Fruit fly (Drosophila melanogaster) whole organism, embryonic: ENCODE data around the gene Osi20.
A peak's percentile ranks its signal among the peaks of the same experiment; 100 is the strongest.

Experiments used
- CG10654 ChIP-seq: fragments of 200-800 bp; sonication (Bioruptor generic); optimal IDR thresholded peaks from 2 replicates; lab custom pipeline; 2016; ENCODE audit warnings: missing biosample characterization, missing genetic modification characterization
- CG10979 ChIP-seq: fragments of 200-800 bp; sonication (Bioruptor generic); optimal IDR thresholded peaks from 2 replicates; lab custom pipeline; 2018; ENCODE audit warnings: missing biosample characterization, mild to moderate bottlenecking, missing genetic modification characterization, moderate library complexity
- CG12104 ChIP-seq: fragments of 200-800 bp; sonication (Bioruptor generic); optimal IDR thresholded peaks from 3 replicates; lab custom pipeline; 2016; ENCODE audit warnings: missing biosample characterization, missing genetic modification characterization
- CG12219 ChIP-seq: fragments of 200-800 bp; sonication (Bioruptor generic); optimal IDR thresholded peaks from 3 replicates; lab custom pipeline; 2018; ENCODE audit warnings: missing biosample characterization, mild to moderate bottlenecking, missing genetic modification characterization
- CG12659 ChIP-seq: fragments of 200-800 bp; sonication (Bioruptor generic); optimal IDR thresholded peaks from 3 replicates; lab custom pipeline; 2017; ENCODE audit warnings: mild to moderate bottlenecking, missing biosample characterization, missing genetic modification reagents, missing genetic modification characterization
- CG16779 ChIP-seq: fragments of 200-800 bp; sonication (Bioruptor generic); IDR thresholded peaks from 2 replicates; pipeline ENCODE4 v1.3.6; 2022; ENCODE audit warnings: missing biosample characterization, missing genetic modification characterization
- CG17802 ChIP-seq: fragments of 200-800 bp; sonication (Bioruptor generic); optimal IDR thresholded peaks from 2 replicates; lab custom pipeline; 2018; ENCODE audit warnings: missing biosample characterization, mild to moderate bottlenecking, missing genetic modification characterization, moderate library complexity
- CG1792 ChIP-seq: fragments of 200-800 bp; sonication (Bioruptor generic); optimal IDR thresholded peaks from 2 replicates; lab custom pipeline; 2016; ENCODE audit warnings: missing biosample characterization, missing genetic modification characterization
- CG18262 ChIP-seq: fragments of 200-800 bp; optimal IDR thresholded peaks from 3 replicates; lab custom pipeline; 2019; ENCODE audit warnings: missing biosample characterization, mild to moderate bottlenecking, missing genetic modification characterization, moderate library complexity
- CG30020 ChIP-seq: fragments of 200-800 bp; optimal IDR thresholded peaks from 2 replicates; lab custom pipeline; 2019; ENCODE audit warnings: missing biosample characterization, mild to moderate bottlenecking, missing genetic modification characterization, moderate library complexity
- CG4730 ChIP-seq: fragments of 200-800 bp; sonication (Bioruptor generic); IDR thresholded peaks from 2 replicates; pipeline ENCODE4 v1.3.6; 2022; ENCODE audit warnings: missing biosample characterization, missing genetic modification characterization
- CG7556 ChIP-seq: fragments of 200-800 bp; sonication (Bioruptor generic); optimal IDR thresholded peaks from 2 replicates; lab custom pipeline; 2017; ENCODE audit warnings: missing biosample characterization, mild to moderate bottlenecking, missing genetic modification characterization
- CG8924 ChIP-seq: fragments of 200-800 bp; optimal IDR thresholded peaks from 3 replicates; lab custom pipeline; 2019; ENCODE audit warnings: missing biosample characterization, mild to moderate bottlenecking, missing genetic modification characterization, moderate library complexity
- CG8944 ChIP-seq: fragments of 200-800 bp; sonication (Bioruptor generic); optimal IDR thresholded peaks from 3 replicates; lab custom pipeline; 2016; ENCODE audit warnings: missing biosample characterization, missing genetic modification characterization
- CG9727 ChIP-seq: fragments of 200-800 bp; sonication (Bioruptor generic); optimal IDR thresholded peaks from 3 replicates; lab custom pipeline; 2017; ENCODE audit warnings: missing biosample characterization, mild to moderate bottlenecking, missing genetic modification characterization
- CrebB ChIP-seq: fragments of 200-800 bp; sonication (Bioruptor generic); optimal IDR thresholded peaks from 3 replicates; lab custom pipeline; 2018; ENCODE audit warnings: missing biosample characterization, mild to moderate bottlenecking, missing genetic modification characterization
- D19A ChIP-seq: fragments of 200-800 bp; optimal IDR thresholded peaks from 3 replicates; lab custom pipeline; 2019; ENCODE audit warnings: missing biosample characterization, mild to moderate bottlenecking, missing genetic modification characterization, moderate library complexity
- GATAe ChIP-seq: fragments of 200-800 bp; sonication (Bioruptor generic); conservative IDR thresholded peaks from 2 replicates; pipeline ENCODE4 v1.3.6; 2022; ENCODE audit warnings: missing biosample characterization, missing genetic modification characterization
- HmgD ChIP-seq: fragments of 200-800 bp; sonication (Bioruptor generic); optimal IDR thresholded peaks from 3 replicates; lab custom pipeline; 2016; ENCODE audit warnings: missing biosample characterization, missing genetic modification characterization
- Kr ChIP-seq: fragments of 200-800 bp; sonication (Bioruptor generic); optimal IDR thresholded peaks from 2 replicates; lab custom pipeline; 2017; ENCODE audit warnings: missing biosample characterization, mild to moderate bottlenecking, missing genetic modification characterization
- Lpt ChIP-seq: fragments of >200 bp; optimal IDR thresholded peaks from 2 replicates; lab custom pipeline; 2018; ENCODE audit warnings: missing biosample characterization, missing genetic modification characterization
- Myb ChIP-seq: fragments of 200-800 bp; sonication (Bioruptor generic); optimal IDR thresholded peaks from 2 replicates; lab custom pipeline; 2016; ENCODE audit warnings: missing biosample characterization, missing genetic modification characterization
- NK7.1 ChIP-seq: fragments of 200-800 bp; sonication (Bioruptor generic); optimal IDR thresholded peaks from 3 replicates; lab custom pipeline; 2016; ENCODE audit warnings: missing biosample characterization, missing genetic modification characterization
- Sin3A ChIP-seq: fragments of >200 bp; optimal IDR thresholded peaks from 2 replicates; lab custom pipeline; 2018
- Spps ChIP-seq: fragments of 200-800 bp; sonication (Bioruptor generic); optimal IDR thresholded peaks from 2 replicates; lab custom pipeline; 2018; ENCODE audit warnings: missing biosample characterization, mild to moderate bottlenecking, missing genetic modification characterization
- bab2 ChIP-seq: fragments of 200-800 bp; sonication (Bioruptor generic); optimal IDR thresholded peaks from 2 replicates; lab custom pipeline; 2016; ENCODE audit warnings: missing biosample characterization, missing genetic modification characterization
- cas ChIP-seq: fragments of 200-800 bp; sonication (Bioruptor generic); IDR thresholded peaks from 2 replicates; pipeline ENCODE4 v1.3.6; 2022; ENCODE audit warnings: missing biosample characterization, missing genetic modification characterization
- caup ChIP-seq: fragments of 200-800 bp; sonication (Bioruptor generic); optimal IDR thresholded peaks from 3 replicates; lab custom pipeline; 2017; ENCODE audit warnings: missing biosample characterization, mild to moderate bottlenecking, missing genetic modification characterization, moderate library complexity; ENCODE audit not compliant: severe bottlenecking
- chinmo ChIP-seq: fragments of 200-800 bp; sonication (Bioruptor generic); IDR thresholded peaks from 4 replicates; pipeline ENCODE4 v1.3.6; 2022; ENCODE audit warnings: missing biosample characterization, missing genetic modification characterization; ENCODE audit not compliant: partially characterized antibody
- corto ChIP-seq: fragments of 200-800 bp; sonication (Bioruptor generic); optimal IDR thresholded peaks from 2 replicates; lab custom pipeline; 2016; ENCODE audit warnings: missing biosample characterization, mild to moderate bottlenecking, missing genetic modification characterization, moderate library complexity
- emc ChIP-seq: fragments of 200-800 bp; sonication (Bioruptor generic); optimal IDR thresholded peaks from 2 replicates; lab custom pipeline; 2016; ENCODE audit warnings: missing biosample characterization, missing genetic modification characterization
- eve ChIP-seq, 2 experiments: fragments of >200 bp; optimal IDR thresholded peaks; 2 replicates each; lab custom pipeline; 2017; ENCODE audit warnings: missing biosample characterization in 2 of 2, missing genetic modification characterization in 2 of 2
- fd102C ChIP-seq: fragments of 200-800 bp; sonication (Bioruptor generic); optimal IDR thresholded peaks from 2 replicates; lab custom pipeline; 2018; ENCODE audit warnings: missing biosample characterization, mild to moderate bottlenecking, missing genetic modification characterization, moderate library complexity
- fd96Cb ChIP-seq: fragments of 200-800 bp; sonication (Bioruptor generic); optimal IDR thresholded peaks from 2 replicates; lab custom pipeline; 2018; ENCODE audit warnings: missing biosample characterization, mild to moderate bottlenecking, missing genetic modification characterization, moderate library complexity
- ftz-f1 ChIP-seq: fragments of 200-800 bp; sonication (Bioruptor generic); optimal IDR thresholded peaks from 2 replicates; lab custom pipeline; 2016; ENCODE audit warnings: missing biosample characterization, missing genetic modification characterization
- hb ChIP-seq: fragments of 200-800 bp; sonication (Bioruptor generic); IDR thresholded peaks from 3 replicates; pipeline ENCODE4 v1.3.6; 2022; ENCODE audit warnings: missing biosample characterization, missing genetic modification characterization; ENCODE audit not compliant: partially characterized antibody
- inv ChIP-seq: fragments of 200-800 bp; sonication (Bioruptor generic); IDR thresholded peaks from 2 replicates; pipeline ENCODE4 v1.3.6; 2022; ENCODE audit warnings: missing biosample characterization, missing genetic modification characterization; ENCODE audit not compliant: partially characterized antibody
- jigr1 ChIP-seq: fragments of 200-800 bp; sonication (Bioruptor generic); IDR thresholded peaks from 3 replicates; pipeline ENCODE4 v1.3.6; 2022; ENCODE audit warnings: missing biosample characterization, missing genetic modification characterization
- klu ChIP-seq: fragments of 200-800 bp; sonication (Bioruptor generic); IDR thresholded peaks from 2 replicates; pipeline ENCODE4 v1.3.6; 2022; ENCODE audit warnings: missing biosample characterization, missing genetic modification characterization
- lab ChIP-seq: fragments of 200-800 bp; sonication (Bioruptor generic); optimal IDR thresholded peaks from 3 replicates; lab custom pipeline; 2017; ENCODE audit warnings: missing biosample characterization, missing genetic modification characterization, mild to moderate bottlenecking, moderate library complexity, missing genetic modification reagents
- mirr ChIP-seq: fragments of 200-800 bp; sonication (Bioruptor generic); optimal IDR thresholded peaks from 3 replicates; lab custom pipeline; 2018; ENCODE audit warnings: missing biosample characterization, mild to moderate bottlenecking, missing genetic modification characterization
- ranshi ChIP-seq: fragments of 200-800 bp; sonication (Bioruptor generic); IDR thresholded peaks from 2 replicates; pipeline ENCODE4 v1.3.6; 2022; ENCODE audit warnings: missing biosample characterization, missing genetic modification characterization
- rib ChIP-seq: fragments of 200-800 bp; sonication (Bioruptor generic); IDR thresholded peaks from 2 replicates; pipeline ENCODE4 v1.3.6; 2022; ENCODE audit warnings: missing biosample characterization, missing genetic modification characterization
- ro ChIP-seq: fragments of 200-800 bp; sonication (Bioruptor generic); IDR thresholded peaks from 2 replicates; pipeline ENCODE4 v1.3.6; 2022; ENCODE audit warnings: missing biosample characterization, missing genetic modification characterization
- shn ChIP-seq: fragments of 200-800 bp; sonication (Bioruptor generic); optimal IDR thresholded peaks from 3 replicates; lab custom pipeline; 2016; ENCODE audit warnings: missing biosample characterization, missing genetic modification characterization
- sima ChIP-seq: fragments of 200-800 bp; sonication (Bioruptor generic); optimal IDR thresholded peaks from 2 replicates; lab custom pipeline; 2016; ENCODE audit warnings: missing biosample characterization, missing genetic modification characterization
- sug ChIP-seq: fragments of 200-800 bp; optimal IDR thresholded peaks from 2 replicates; lab custom pipeline; 2019; ENCODE audit warnings: missing biosample characterization, mild to moderate bottlenecking, missing genetic modification characterization, moderate library complexity
- tio ChIP-seq: fragments of 200-800 bp; sonication (Bioruptor generic); optimal IDR thresholded peaks from 2 replicates; lab custom pipeline; 2017; ENCODE audit warnings: missing biosample characterization, missing genetic modification characterization, inconsistent platforms
- wdn ChIP-seq: fragments of 200-800 bp; sonication (Bioruptor generic); IDR thresholded peaks from 2 replicates; pipeline ENCODE4 v1.3.6; 2022; ENCODE audit warnings: missing biosample characterization, missing genetic modification characterization
- zfh1 ChIP-seq: fragments of 200-800 bp; sonication (Bioruptor generic); IDR thresholded peaks from 3 replicates; pipeline ENCODE4 v1.3.6; 2022; ENCODE audit warnings: missing biosample characterization, missing genetic modification characterization

The Osi20 gene

dm6 chr3R:6353624-6354352 is 13.9 kb downstream of the Osi20 start (continued):
- TF ChIP-seq CG18262 (tag; lab: Kevin White, UChicago) = peak; percentile 92
- TF ChIP-seq CG10654 (GFP tag; lab: Kevin White, UChicago) = peak; percentile 58
- peak; percentile 54; the same call in 1 of the 2 replicates for TF ChIP-seq ranshi (GFP tag; lab: Robert Waterston, UW)
- peak; percentile 25; the same call in 1 of the 2 replicates for TF ChIP-seq ro
- peak; percentile 70 for TF ChIP-seq bab2 (GFP tag; lab: Kevin White, UChicago)
- TF ChIP-seq Sin3A (lab: Kevin White, UChicago) = no peak
- no peak for TF ChIP-seq cas
- TF ChIP-seq CG8924 (tag; lab: Kevin White, UChicago) = no peak
- TF ChIP-seq wdn (GFP tag; lab: Robert Waterston, UW) = no peak
- TF ChIP-seq Lpt (GFP tag; lab: Kevin White, UChicago) = no peak
- no peak for TF ChIP-seq rib (GFP tag; lab: Robert Waterston, UW)
- peak; percentile 82 for TF ChIP-seq fd96Cb
- no peak for TF ChIP-seq corto (GFP tag; lab: Kevin White, UChicago)
- TF ChIP-seq Spps (tag; lab: Kevin White, UChicago) = peak; percentile 53
- TF ChIP-seq CG30020 (tag; lab: Kevin White, UChicago) = no peak
- peak; percentile 48 for TF ChIP-seq CG8944 (GFP tag; lab: Kevin White, UChicago)
- no peak for TF ChIP-seq CG16779 (GFP tag; lab: Robert Waterston, UW)
- TF ChIP-seq eve (GFP tag; optimal IDR thresholded peaks at IDR 0.05; lab: Kevin White, UChicago) = no peak
- peak; percentile 74 for TF ChIP-seq CG12219 (GFP tag; lab: Kevin White, UChicago)
- peak; percentile 41 for TF ChIP-seq NK7.1
- TF ChIP-seq HmgD (GFP tag; lab: Kevin White, UChicago) = peak; percentile 21
- peak; percentile 60 for TF ChIP-seq CG1792 (GFP tag; lab: Kevin White, UChicago)
- TF ChIP-seq Myb (GFP tag; lab: Kevin White, UChicago) = peak; percentile 35
- TF ChIP-seq tio (GFP tag; lab: Kevin White, UChicago) = peak; percentile 82
- no peak for TF ChIP-seq mirr
- TF ChIP-seq CG9727 = peak; percentile 86
- TF ChIP-seq klu (GFP tag; lab: Robert Waterston, UW) = peak; percentile 53; the same call in 1 of the 2 replicates
- no peak for TF ChIP-seq emc (GFP tag; lab: Kevin White, UChicago)
- TF ChIP-seq chinmo (GFP tag; lab: Robert Waterston, UW) = no peak
- peak; percentile 38 for TF ChIP-seq shn (GFP tag; lab: Kevin White, UChicago)
- peak; percentile 28 for TF ChIP-seq CG17802 (tag; lab: Kevin White, UChicago)
- TF ChIP-seq CG4730 (GFP tag; lab: Robert Waterston, UW) = peak; percentile 47
- TF ChIP-seq ftz-f1 (GFP tag; lab: Kevin White, UChicago) = no peak
- no peak; the same call in 2 of the 3 replicates for TF ChIP-seq hb (GFP tag; lab: Robert Waterston, UW)
- peak; percentile 64 for TF ChIP-seq caup (GFP tag; lab: Kevin White, UChicago)
- no peak for TF ChIP-seq Kr (GFP tag; lab: Kevin White, UChicago)
- TF ChIP-seq CG12659 (GFP tag; lab: Kevin White, UChicago) = peak; percentile 89
- no peak for TF ChIP-seq jigr1 (GFP tag; lab: Robert Waterston, UW)
- TF ChIP-seq CG7556 = peak; percentile 89
- TF ChIP-seq GATAe (GFP tag; lab: Robert Waterston, UW) = no peak
- TF ChIP-seq CrebB (tag; lab: Kevin White, UChicago) = no peak
- TF ChIP-seq CG12104 = peak; percentile 75
- no peak for TF ChIP-seq fd102C (GFP tag; lab: Kevin White, UChicago)
- no peak for TF ChIP-seq inv (GFP tag; lab: Robert Waterston, UW)
- TF ChIP-seq D19A (tag; lab: Kevin White, UChicago) = peak; percentile 99
- TF ChIP-seq lab (GFP tag; lab: Kevin White, UChicago) = no peak
- TF ChIP-seq sug = no peak
- TF ChIP-seq sima (GFP tag; lab: Kevin White, UChicago) = no peak
- TF ChIP-seq zfh1 = peak; percentile 52; the same call in 2 of the 3 replicates
- TF ChIP-seq CG10979 = peak; percentile 83
